Fruit fly (Drosophila melanogaster): Measurements from ENCODE around the gene PAPLA1.

dm6 chr2L:8104094-8104493 is 55.3 kb downstream of the PAPLA1 start:
- TF ChIP-seq psq (optimal IDR thresholded peaks at IDR 0.05) (no peak), Myc (optimal IDR thresholded peaks at IDR 0.05) (no peak), insv (optimal IDR thresholded peaks at IDR 0.05) (no peak)

All from Kc167 (cell line).